Fruit fly (Drosophila melanogaster) whole organism, embryonic: ENCODE data around the gene CG33514.
A peak's percentile ranks its signal among the peaks of the same experiment; 100 is the strongest.

ENCODE experiments used
- Ada2b ChIP-seq: fragments of 200-800 bp; sonication (Bioruptor generic); IDR thresholded peaks from 2 replicates; pipeline ENCODE4 v1.3.6; 2022; ENCODE audit warnings: missing biosample characterization, missing genetic modification characterization
- Awh ChIP-seq: fragments of 200-800 bp; sonication (Bioruptor generic); IDR thresholded peaks from 2 replicates; pipeline ENCODE4, ENCODE4 v1.3.6; 2022; ENCODE audit warnings: missing biosample characterization, missing genetic modification characterization
- Blimp-1 ChIP-seq: fragments of 200-800 bp; sonication (Bioruptor generic); optimal IDR thresholded peaks from 3 replicates; lab custom pipeline; 2018; ENCODE audit warnings: missing biosample characterization, missing genetic modification characterization, mild to moderate bottlenecking, moderate library complexity, missing genetic modification reagents
- CG10267 ChIP-seq: fragments of 200-800 bp; sonication (Bioruptor generic); optimal IDR thresholded peaks from 2 replicates; lab custom pipeline; 2018; ENCODE audit warnings: missing biosample characterization, mild to moderate bottlenecking, missing genetic modification characterization, moderate library complexity
- CG10321 ChIP-seq: fragments of 200-800 bp; sonication (Bioruptor generic); IDR thresholded peaks from 2 replicates; pipeline ENCODE4 v1.3.6; 2022; ENCODE audit warnings: missing biosample characterization, missing genetic modification characterization
- CG10979 ChIP-seq: fragments of 200-800 bp; sonication (Bioruptor generic); optimal IDR thresholded peaks from 2 replicates; lab custom pipeline; 2018; ENCODE audit warnings: missing biosample characterization, mild to moderate bottlenecking, missing genetic modification characterization, moderate library complexity
- CG11504 ChIP-seq: fragments of 200-800 bp; sonication (Bioruptor generic); optimal IDR thresholded peaks from 3 replicates; lab custom pipeline; 2019; ENCODE audit warnings: missing biosample characterization, mild to moderate bottlenecking, missing genetic modification characterization, moderate library complexity
- CG14710 ChIP-seq: fragments of 200-800 bp; sonication (Bioruptor generic); optimal IDR thresholded peaks from 3 replicates; lab custom pipeline; 2019; ENCODE audit warnings: missing biosample characterization, mild to moderate bottlenecking, missing genetic modification characterization, moderate library complexity
- CG16815 ChIP-seq: fragments of 200-800 bp; sonication (Bioruptor generic); optimal IDR thresholded peaks from 3 replicates; lab custom pipeline; 2017; ENCODE audit warnings: missing biosample characterization, mild to moderate bottlenecking, missing genetic modification characterization
- CG17361 ChIP-seq: fragments of 200-800 bp; sonication (Bioruptor generic); IDR thresholded peaks from 3 replicates; pipeline ENCODE4 v1.3.6; 2022; ENCODE audit warnings: missing biosample characterization, missing genetic modification characterization
- CG18262 ChIP-seq: fragments of 200-800 bp; optimal IDR thresholded peaks from 3 replicates; lab custom pipeline; 2019; ENCODE audit warnings: missing biosample characterization, mild to moderate bottlenecking, missing genetic modification characterization, moderate library complexity
- CG1832 ChIP-seq: fragments of 200-800 bp; sonication (Bioruptor generic); optimal IDR thresholded peaks from 2 replicates; lab custom pipeline; 2017; ENCODE audit warnings: missing biosample characterization, mild to moderate bottlenecking, missing genetic modification characterization, inconsistent platforms
- CG18476 ChIP-seq: fragments of 200-800 bp; sonication (Bioruptor generic); optimal IDR thresholded peaks from 2 replicates; lab custom pipeline; 2016; ENCODE audit warnings: missing biosample characterization, mild to moderate bottlenecking, missing genetic modification characterization
- CG2712 ChIP-seq: fragments of 200-800 bp; optimal IDR thresholded peaks from 3 replicates; lab custom pipeline; 2019; ENCODE audit warnings: missing biosample characterization, mild to moderate bottlenecking, missing genetic modification characterization, moderate library complexity
- CG4282 ChIP-seq: fragments of 200-800 bp; sonication (Bioruptor generic); optimal IDR thresholded peaks from 2 replicates; lab custom pipeline; 2016; ENCODE audit warnings: missing biosample characterization, missing genetic modification characterization
- CG9215 ChIP-seq: fragments of 200-800 bp; sonication (Bioruptor generic); IDR thresholded peaks from 2 replicates; pipeline ENCODE4 v1.3.6; 2022; ENCODE audit warnings: missing biosample characterization, missing genetic modification characterization
- CHES-1-like ChIP-seq: fragments of 200-800 bp; sonication (Bioruptor generic); optimal IDR thresholded peaks from 2 replicates; lab custom pipeline; 2016; ENCODE audit warnings: missing biosample characterization, missing genetic modification characterization
- D19A ChIP-seq: fragments of 200-800 bp; optimal IDR thresholded peaks from 3 replicates; lab custom pipeline; 2019; ENCODE audit warnings: missing biosample characterization, mild to moderate bottlenecking, missing genetic modification characterization, moderate library complexity
- Drgx ChIP-seq: fragments of 200-800 bp; sonication (Bioruptor generic); IDR thresholded peaks from 2 replicates; pipeline ENCODE4 v1.3.6; 2022; ENCODE audit warnings: missing biosample characterization, missing genetic modification characterization
- Pdp1 ChIP-seq, 2 experiments: fragments of 200-800 bp; sonication (Bioruptor generic); optimal IDR thresholded peaks; 3 replicates each; lab custom pipeline; 2016; ENCODE audit warnings: missing biosample characterization in 2 of 2, missing genetic modification characterization in 2 of 2, mild to moderate bottlenecking in 1 of 2, moderate library complexity in 1 of 2
- Xrp1 ChIP-seq: fragments of 200-800 bp; sonication (Bioruptor generic); IDR thresholded peaks from 2 replicates; pipeline ENCODE4 v1.3.6; 2022; ENCODE audit warnings: missing biosample characterization, missing genetic modification characterization
- bsh ChIP-seq, 2 experiments: fragments of 200-800 bp; sonication (Bioruptor generic); optimal IDR thresholded peaks; 2 replicates each; lab custom pipeline; 2017 to 2018; ENCODE audit warnings: mild to moderate bottlenecking in 2 of 2, missing biosample characterization in 2 of 2, missing genetic modification characterization in 2 of 2, moderate library complexity in 1 of 2
- chn ChIP-seq: fragments of 200-800 bp; sonication (Bioruptor generic); optimal IDR thresholded peaks from 2 replicates; lab custom pipeline; 2016; ENCODE audit warnings: missing biosample characterization, missing genetic modification characterization
- croc ChIP-seq: fragments of 200-800 bp; sonication (Bioruptor generic); conservative IDR thresholded peaks from 3 replicates; pipeline ENCODE4 v1.3.6; 2022; ENCODE audit warnings: missing biosample characterization, missing genetic modification characterization
- da ChIP-seq: fragments of 200-800 bp; sonication (Bioruptor generic); optimal IDR thresholded peaks from 2 replicates; lab custom pipeline; 2016; ENCODE audit warnings: missing biosample characterization, missing genetic modification characterization
- gem ChIP-seq: fragments of 200-800 bp; sonication (Bioruptor generic); optimal IDR thresholded peaks from 2 replicates; lab custom pipeline; 2019; ENCODE audit warnings: missing biosample characterization, mild to moderate bottlenecking, missing genetic modification characterization, moderate library complexity
- jigr1 ChIP-seq: fragments of 200-800 bp; sonication (Bioruptor generic); IDR thresholded peaks from 3 replicates; pipeline ENCODE4 v1.3.6; 2022; ENCODE audit warnings: missing biosample characterization, missing genetic modification characterization
- lbe ChIP-seq: fragments of 200-800 bp; sonication (Bioruptor generic); optimal IDR thresholded peaks from 2 replicates; lab custom pipeline; 2016; ENCODE audit warnings: missing biosample characterization, mild to moderate bottlenecking, missing genetic modification characterization
- lola ChIP-seq, 3 experiments: fragments of >200 bp in 2 of 3; fragments of 200-800 bp in 1 of 3; sonication (Bioruptor generic) in 1 of 3; optimal IDR thresholded peaks; 2 replicates each; lab custom pipeline; 2017 to 2019; ENCODE audit warnings: missing biosample characterization in 3 of 3, missing genetic modification characterization in 3 of 3, mild to moderate bottlenecking in 1 of 3, moderate library complexity in 1 of 3
- nom ChIP-seq: fragments of 200-800 bp; sonication (Bioruptor generic); optimal IDR thresholded peaks from 2 replicates; lab custom pipeline; 2017; ENCODE audit warnings: missing biosample characterization, missing genetic modification characterization, mild to moderate bottlenecking, moderate library complexity, missing genetic modification reagents
- pb ChIP-seq: fragments of 200-800 bp; sonication (Bioruptor generic); optimal IDR thresholded peaks from 3 replicates; lab custom pipeline; 2016; ENCODE audit warnings: missing biosample characterization, missing genetic modification characterization
- phol ChIP-seq: fragments of 200-800 bp; sonication (Bioruptor generic); optimal IDR thresholded peaks from 3 replicates; lab custom pipeline; 2018; ENCODE audit warnings: missing biosample characterization, mild to moderate bottlenecking, missing genetic modification characterization, moderate library complexity
- pros ChIP-seq: fragments of 200-800 bp; sonication (Bioruptor generic); optimal IDR thresholded peaks from 3 replicates; lab custom pipeline; 2019; ENCODE audit warnings: missing biosample characterization, mild to moderate bottlenecking, missing genetic modification characterization, moderate library complexity
- pum ChIP-seq: fragments of 200-800 bp; sonication (Bioruptor generic); optimal IDR thresholded peaks from 2 replicates; lab custom pipeline; 2016; ENCODE audit warnings: missing biosample characterization, missing genetic modification characterization
- pzg ChIP-seq: fragments of 200-800 bp; sonication (Bioruptor generic); optimal IDR thresholded peaks from 3 replicates; lab custom pipeline; 2018; ENCODE audit warnings: missing biosample characterization, mild to moderate bottlenecking, missing genetic modification characterization, moderate library complexity
- ranshi ChIP-seq: fragments of 200-800 bp; sonication (Bioruptor generic); IDR thresholded peaks from 2 replicates; pipeline ENCODE4 v1.3.6; 2022; ENCODE audit warnings: missing biosample characterization, missing genetic modification characterization
- sens ChIP-seq: fragments of 200-800 bp; sonication (Bioruptor generic); peaks from one replicate; lab custom pipeline; 2016; ENCODE audit warnings: missing biosample characterization, missing genetic modification characterization
- slp2 ChIP-seq: fragments of 200-800 bp; sonication (Bioruptor generic); optimal IDR thresholded peaks from 2 replicates; lab custom pipeline; 2016; ENCODE audit warnings: missing biosample characterization, missing genetic modification characterization
- sna ChIP-seq: fragments of 200-800 bp; sonication (Bioruptor generic); IDR thresholded peaks from 2 replicates; pipeline ENCODE4 v1.3.6; 2022; ENCODE audit warnings: missing biosample characterization, missing genetic modification characterization; ENCODE audit not compliant: partially characterized antibody
- sr ChIP-seq: fragments of 200-800 bp; sonication (Bioruptor generic); IDR thresholded peaks from 3 replicates; pipeline ENCODE4 v1.3.6; 2022; ENCODE audit warnings: missing biosample characterization, missing genetic modification characterization
- stc ChIP-seq: fragments of 200-800 bp; sonication (Bioruptor generic); IDR thresholded peaks from 2 replicates; pipeline ENCODE4 v1.3.6; 2022; ENCODE audit warnings: missing biosample characterization, missing genetic modification characterization

CG33514 gene

DNA sequence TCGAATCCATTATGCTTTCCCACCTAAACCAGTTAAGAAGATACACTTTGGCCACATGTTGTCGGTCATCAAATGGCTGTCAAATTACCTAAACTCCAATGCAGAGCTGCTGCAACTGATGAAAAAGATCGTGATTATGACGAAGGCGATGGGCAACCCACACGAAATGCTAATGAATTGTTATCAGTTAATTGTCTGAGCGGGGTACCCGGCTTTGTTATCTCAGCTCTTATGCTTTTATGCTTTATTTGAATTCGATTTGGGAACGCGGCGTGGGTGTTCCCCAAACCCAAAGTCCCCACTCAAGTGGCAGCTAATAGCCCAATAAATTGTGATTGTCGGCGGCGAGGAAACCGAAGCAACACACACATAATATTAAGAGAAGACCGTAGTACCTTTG, 17.3 kb downstream of the CG33514 start (continued):
- peak; percentile 94 for TF ChIP-seq Awh (GFP tag; lab: Robert Waterston, UW)
- TF ChIP-seq pzg (GFP tag; lab: Kevin White, UChicago): no peak
- no peak for TF ChIP-seq jigr1 (GFP tag; lab: Robert Waterston, UW)
- no peak for TF ChIP-seq da (GFP tag; lab: Kevin White, UChicago)
- TF ChIP-seq stc: no peak
- TF ChIP-seq sna: peak; percentile 34; the same call in 1 of the 2 replicates
- no peak for TF ChIP-seq chn (GFP tag; lab: Kevin White, UChicago)
- no peak for TF ChIP-seq pros (GFP tag; lab: Kevin White, UChicago)
- TF ChIP-seq slp2 (GFP tag; lab: Kevin White, UChicago): no peak
- TF ChIP-seq CHES-1-like (GFP tag; lab: Kevin White, UChicago): no peak
- TF ChIP-seq CG16815: no peak
- peak; percentile 96 for TF ChIP-seq sr
- no peak for TF ChIP-seq Ada2b (GFP tag; lab: Robert Waterston, UW)
- no peak for TF ChIP-seq pb (GFP tag; lab: Kevin White, UChicago)
- no peak for TF ChIP-seq Pdp1 (GFP tag; optimal IDR thresholded peaks at IDR 0.05; lab: Kevin White, UChicago)

DNA sequence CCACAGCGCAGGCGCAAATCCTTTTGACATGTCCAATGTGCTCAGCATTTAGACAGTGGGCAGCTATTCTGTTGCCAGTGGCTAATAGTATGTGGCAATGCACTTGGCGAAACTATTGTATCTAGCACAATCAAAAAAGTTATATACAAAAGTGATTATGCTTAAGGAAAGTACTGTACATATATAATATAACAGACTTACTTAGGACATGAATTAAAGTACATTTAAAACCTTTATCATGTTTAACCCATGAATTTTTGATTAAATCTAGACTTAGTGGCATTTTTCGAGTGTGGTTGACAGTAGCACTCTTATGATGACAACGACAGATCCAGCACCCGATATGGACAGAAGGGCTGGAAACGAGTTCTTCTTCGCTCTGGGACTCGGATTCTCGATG, 17.9 kb downstream of the CG33514 start:
- 0 out of 2 replicates have a peak, but pooled peaks have one; percentile 9 for TF ChIP-seq ranshi
- peak; percentile 18 for TF ChIP-seq D19A
- peak; percentile 7; the same call in 1 of the 2 replicates for TF ChIP-seq Drgx (GFP tag; lab: Robert Waterston, UW)
- peak; percentile 21 for TF ChIP-seq lbe (GFP tag; lab: Kevin White, UChicago)
- peak; percentile 4 for TF ChIP-seq CG18476 (GFP tag; lab: Kevin White, UChicago)
- TF ChIP-seq CG18262 (tag; lab: Kevin White, UChicago): peak; percentile 39
- TF ChIP-seq Xrp1 (GFP tag; lab: Robert Waterston, UW): peak; percentile 38; the same call in 1 of the 2 replicates
- TF ChIP-seq bsh (GFP tag; optimal IDR thresholded peaks at IDR 0.05; lab: Kevin White, UChicago): peak; percentile 27 to 44
- peak; percentile 2 for TF ChIP-seq CG11504
- peak; percentile 56 for TF ChIP-seq sens (GFP tag; lab: Kevin White, UChicago)
- no peak for TF ChIP-seq CG1832 (GFP tag; lab: Kevin White, UChicago)
- no peak for TF ChIP-seq CG10321 (GFP tag; lab: Robert Waterston, UW)
- no peak for TF ChIP-seq sna
- TF ChIP-seq Blimp-1 (GFP tag; lab: Kevin White, UChicago): peak; percentile 62
- TF ChIP-seq CG2712 (tag; lab: Kevin White, UChicago): peak; percentile 29
- peak; percentile 47 for TF ChIP-seq CG10979 (tag; lab: Kevin White, UChicago)
- TF ChIP-seq CG10267 (tag; lab: Kevin White, UChicago): peak; percentile 5
- TF ChIP-seq CG9215 (GFP tag; lab: Robert Waterston, UW): no peak
- no peak for TF ChIP-seq pum (GFP tag; lab: Kevin White, UChicago)
- TF ChIP-seq CG4282 (GFP tag; lab: Kevin White, UChicago): no peak
- TF ChIP-seq croc: 0 out of 3 replicates have a peak, but pooled peaks have one; percentile 17
- peak; percentile 67 for TF ChIP-seq nom (GFP tag; lab: Kevin White, UChicago)
- TF ChIP-seq gem (tag; lab: Kevin White, UChicago): peak; percentile 35
- TF ChIP-seq CG17361 (GFP tag; lab: Robert Waterston, UW): 0 out of 3 replicates have a peak, but pooled peaks have one; percentile 22
- peak; percentile 19 for TF ChIP-seq CG14710
- peak; percentile 36 for TF ChIP-seq phol (tag; lab: Kevin White, UChicago)
- TF ChIP-seq lola (GFP tag; optimal IDR thresholded peaks at IDR 0.05; lab: Kevin White, UChicago): peak in 1 of 3 experiments; percentile 8
- TF ChIP-seq, all 482 proteins: peak for 21
